Fruit fly (Drosophila melanogaster) Kc167 (cell line): Measurements from ENCODE around the gene CG8312.

Source experiments
- Myc ChIP-seq: fragments of >200 bp; optimal IDR thresholded peaks from 2 replicates; lab custom pipeline; 2017; ENCODE audit warnings: missing external identifiers
- Sin3A ChIP-seq: fragments of >200 bp; optimal IDR thresholded peaks from 2 replicates; lab custom pipeline; 2018; ENCODE audit warnings: missing external identifiers
- h ChIP-seq: fragments of >200 bp; optimal IDR thresholded peaks from 3 replicates; lab custom pipeline; 2018; ENCODE audit warnings: missing external identifiers
- insv ChIP-seq: fragments of >200 bp; optimal IDR thresholded peaks from 3 replicates; lab custom pipeline; 2018; ENCODE audit warnings: missing external identifiers
- psq ChIP-seq: fragments of >200 bp; optimal IDR thresholded peaks from 2 replicates; lab custom pipeline; 2017; ENCODE audit warnings: missing external identifiers
- ttk ChIP-seq: sonication (Bioruptor generic); optimal IDR thresholded peaks from 2 replicates; lab custom pipeline; 2017; ENCODE audit warnings: missing external identifiers

The CG8312 gene

dm6 chr3R:9563240-9563992 lies 27.7 kb upstream of the CG8312 start, which contains the start of the genes CG9393 and Vps45:
TSS of gene CG9393 (minus strand) at chr3R:9563673.
TSS of gene Vps45 (plus strand) at chr3R:9563924.
- TF ChIP-seq insv (lab: Kevin White, UChicago) (no peak), Sin3A (lab: Kevin White, UChicago) (peak; percentile 6)

- TF ChIP-seq Myc (lab: Kevin White, UChicago) (no peak), h (lab: Kevin White, UChicago) (no peak), insv (lab: Kevin White, UChicago) (no peak), Sin3A (lab: Kevin White, UChicago) (no peak), psq (lab: Kevin White, UChicago) (no peak), ttk (lab: Kevin White, UChicago) (no peak)
Observed at dm6 chr3R:9565895-9566294, 25.2 kb upstream of the CG8312 start, which contains the start of gene CG16789. TSS of gene CG16789 (plus strand) at chr3R:9566195.

dm6 chr3R:9570114-9570513 lies 21.0 kb upstream of the CG8312 start, which contains the start of gene CG16790:
TSS of gene CG16790 (minus strand) at chr3R:9570214.
- TF ChIP-seq Myc (lab: Kevin White, UChicago) (no peak), ttk (lab: Kevin White, UChicago) (no peak), psq (lab: Kevin White, UChicago) (no peak), Sin3A (lab: Kevin White, UChicago) (no peak), h (lab: Kevin White, UChicago) (no peak)

- TF ChIP-seq psq (lab: Kevin White, UChicago) (no peak), Myc (lab: Kevin White, UChicago) (no peak), Sin3A (lab: Kevin White, UChicago) (no peak), h (lab: Kevin White, UChicago) (no peak), ttk (lab: Kevin White, UChicago) (no peak), insv (lab: Kevin White, UChicago) (no peak)
Observed at dm6 chr3R:9570657-9571056, 20.5 kb upstream of the CG8312 start.

dm6 chr3R:9571523-9571922 lies 19.6 kb upstream of the CG8312 start, which contains the start of gene CG9396:
TSS of gene CG9396 (minus strand) at chr3R:9571623.
- TF ChIP-seq Sin3A (lab: Kevin White, UChicago), result no peak
- no peak for TF ChIP-seq Myc (lab: Kevin White, UChicago)
- TF ChIP-seq ttk (lab: Kevin White, UChicago), result no peak
- TF ChIP-seq insv (lab: Kevin White, UChicago), result no peak
- no peak for TF ChIP-seq h (lab: Kevin White, UChicago)
- no peak for TF ChIP-seq psq (lab: Kevin White, UChicago)

dm6 chr3R:9572929-9573811 lies 17.9 kb upstream of the CG8312 start:
- no peak for TF ChIP-seq psq (lab: Kevin White, UChicago)
- no peak for TF ChIP-seq Sin3A (lab: Kevin White, UChicago)
- no peak for TF ChIP-seq insv (lab: Kevin White, UChicago)
- no peak for TF ChIP-seq h (lab: Kevin White, UChicago)
- TF ChIP-seq Myc (lab: Kevin White, UChicago), result no peak
- no peak for TF ChIP-seq ttk (lab: Kevin White, UChicago)

dm6 chr3R:9573812-9574587 lies 17.1 kb upstream of the CG8312 start, which contains the start of gene CG9399:
TSS of gene CG9399 (minus strand) at chr3R:9574211.
- no peak for TF ChIP-seq Myc (lab: Kevin White, UChicago)
- TF ChIP-seq psq (lab: Kevin White, UChicago), result no peak
- TF ChIP-seq insv (lab: Kevin White, UChicago), result no peak
- no peak for TF ChIP-seq h (lab: Kevin White, UChicago)
- TF ChIP-seq ttk (lab: Kevin White, UChicago), result no peak
- TF ChIP-seq Sin3A (lab: Kevin White, UChicago), result no peak

- no peak for TF ChIP-seq Myc (lab: Kevin White, UChicago)
- TF ChIP-seq h (lab: Kevin White, UChicago), result no peak
- TF ChIP-seq Sin3A (lab: Kevin White, UChicago), result no peak
- TF ChIP-seq ttk (lab: Kevin White, UChicago), result no peak
- no peak for TF ChIP-seq insv (lab: Kevin White, UChicago)
- no peak for TF ChIP-seq psq (lab: Kevin White, UChicago)
Observed at dm6 chr3R:9577382-9578137, 13.5 kb upstream of the CG8312 start, which contains the start of the genes Kap-alpha3 and Son. TSS of gene Kap-alpha3 (minus strand) at chr3R:9577733. TSS of gene Son (plus strand) at chr3R:9578042.

- TF ChIP-seq Sin3A (lab: Kevin White, UChicago) (no peak), psq (lab: Kevin White, UChicago) (no peak), ttk (lab: Kevin White, UChicago) (no peak), Myc (lab: Kevin White, UChicago) (no peak), h (lab: Kevin White, UChicago) (no peak), insv (lab: Kevin White, UChicago) (no peak)
Observed at dm6 chr3R:9581089-9581520, 10.0 kb upstream of the CG8312 start, which contains the start of gene CG8301. TSS of gene CG8301 (plus strand) at chr3R:9581306.
